Fruit fly (Drosophila melanogaster) Kc167 (cell line): Measurements from ENCODE around the gene CG46399.

Experiments used
- Myc ChIP-seq: fragments of >200 bp; optimal IDR thresholded peaks from 2 replicates; lab custom pipeline; 2017; ENCODE audit warnings: missing external identifiers
- Sin3A ChIP-seq: fragments of >200 bp; optimal IDR thresholded peaks from 2 replicates; lab custom pipeline; 2018; ENCODE audit warnings: missing external identifiers
- h ChIP-seq: fragments of >200 bp; optimal IDR thresholded peaks from 3 replicates; lab custom pipeline; 2018; ENCODE audit warnings: missing external identifiers
- insv ChIP-seq: fragments of >200 bp; optimal IDR thresholded peaks from 3 replicates; lab custom pipeline; 2018; ENCODE audit warnings: missing external identifiers
- psq ChIP-seq: fragments of >200 bp; optimal IDR thresholded peaks from 2 replicates; lab custom pipeline; 2017; ENCODE audit warnings: missing external identifiers
- ttk ChIP-seq: sonication (Bioruptor generic); optimal IDR thresholded peaks from 2 replicates; lab custom pipeline; 2017; ENCODE audit warnings: missing external identifiers

CG46399 gene

dm6 chrX:14866911-14867310, 7.9 kb downstream of the CG46399 start:
- TF ChIP-seq Myc (lab: Kevin White, UChicago) (no peak), Sin3A (lab: Kevin White, UChicago) (no peak)

- TF ChIP-seq psq (lab: Kevin White, UChicago): no peak
- TF ChIP-seq ttk (lab: Kevin White, UChicago): no peak
- TF ChIP-seq insv (lab: Kevin White, UChicago): no peak
- TF ChIP-seq Sin3A (lab: Kevin White, UChicago): no peak
- TF ChIP-seq Myc (lab: Kevin White, UChicago): no peak
- no peak for TF ChIP-seq h (lab: Kevin White, UChicago)
Measured at dm6 chrX:14868414-14868813, 9.4 kb downstream of the CG46399 start.

dm6 chrX:14871028-14871427, 12.0 kb downstream of the CG46399 start, which contains the start of gene CG9518:
CG9518 (minus strand) TSS chrX:14871181.
- no peak for TF ChIP-seq h (lab: Kevin White, UChicago)
- no peak for TF ChIP-seq psq (lab: Kevin White, UChicago)
- TF ChIP-seq ttk (lab: Kevin White, UChicago): no peak
- no peak for TF ChIP-seq Sin3A (lab: Kevin White, UChicago)
- no peak for TF ChIP-seq Myc (lab: Kevin White, UChicago)
- TF ChIP-seq insv (lab: Kevin White, UChicago): no peak

dm6 chrX:14878917-14879316, 19.9 kb downstream of the CG46399 start:
- TF ChIP-seq ttk (lab: Kevin White, UChicago) (no peak), psq (lab: Kevin White, UChicago) (no peak), Sin3A (lab: Kevin White, UChicago) (no peak), insv (lab: Kevin White, UChicago) (no peak), h (lab: Kevin White, UChicago) (no peak), Myc (lab: Kevin White, UChicago) (no peak)

dm6 chrX:14882536-14883118, 23.6 kb downstream of the CG46399 start, which contains the start of the genes CG45064 and CG45065:
CG45064 (minus strand) TSS chrX:14882586.
CG45065 (minus strand) TSS chrX:14882586.
- no peak for TF ChIP-seq Sin3A (lab: Kevin White, UChicago)
- TF ChIP-seq ttk (lab: Kevin White, UChicago): no peak
- no peak for TF ChIP-seq insv (lab: Kevin White, UChicago)
- TF ChIP-seq Myc (lab: Kevin White, UChicago): no peak
- TF ChIP-seq psq (lab: Kevin White, UChicago): no peak
- TF ChIP-seq h (lab: Kevin White, UChicago): no peak

- TF ChIP-seq Myc (lab: Kevin White, UChicago) (no peak), psq (lab: Kevin White, UChicago) (no peak), ttk (lab: Kevin White, UChicago) (no peak), h (lab: Kevin White, UChicago) (no peak), insv (lab: Kevin White, UChicago) (no peak), Sin3A (lab: Kevin White, UChicago) (no peak)
Measured at dm6 chrX:14883993-14884392, 24.9 kb downstream of the CG46399 start.

dm6 chrX:14885554-14885953, 26.5 kb downstream of the CG46399 start:
- TF ChIP-seq Myc (lab: Kevin White, UChicago) (no peak), psq (lab: Kevin White, UChicago) (no peak), h (lab: Kevin White, UChicago) (no peak), Sin3A (lab: Kevin White, UChicago) (no peak), ttk (lab: Kevin White, UChicago) (no peak), insv (lab: Kevin White, UChicago) (no peak)

- TF ChIP-seq Sin3A (lab: Kevin White, UChicago) (no peak), psq (lab: Kevin White, UChicago) (no peak), ttk (lab: Kevin White, UChicago) (no peak), h (lab: Kevin White, UChicago) (no peak), Myc (lab: Kevin White, UChicago) (no peak), insv (lab: Kevin White, UChicago) (no peak)
Measured at dm6 chrX:14892303-14892702, 33.3 kb downstream of the CG46399 start.

dm6 chrX:14893872-14894271, 34.8 kb downstream of the CG46399 start:
- TF ChIP-seq psq (lab: Kevin White, UChicago) (no peak), Sin3A (lab: Kevin White, UChicago) (no peak), Myc (lab: Kevin White, UChicago) (no peak)

dm6 chrX:14896310-14896709, 37.3 kb downstream of the CG46399 start:
- TF ChIP-seq ttk (lab: Kevin White, UChicago) (no peak), h (lab: Kevin White, UChicago) (no peak), insv (lab: Kevin White, UChicago) (no peak), Sin3A (lab: Kevin White, UChicago) (no peak), Myc (lab: Kevin White, UChicago) (no peak), psq (lab: Kevin White, UChicago) (no peak)

- no peak for TF ChIP-seq ttk (lab: Kevin White, UChicago)
- TF ChIP-seq h (lab: Kevin White, UChicago): no peak
- TF ChIP-seq Sin3A (lab: Kevin White, UChicago): no peak
- TF ChIP-seq insv (lab: Kevin White, UChicago): no peak
- TF ChIP-seq psq (lab: Kevin White, UChicago): no peak
- TF ChIP-seq Myc (lab: Kevin White, UChicago): no peak
Measured at dm6 chrX:14896791-14897190, 37.7 kb downstream of the CG46399 start, which contains the start of gene CG9514. CG9514 (minus strand) TSS chrX:14896891.

dm6 chrX:14897592-14897991, 38.5 kb downstream of the CG46399 start:
- TF ChIP-seq Sin3A (lab: Kevin White, UChicago) (no peak), psq (lab: Kevin White, UChicago) (no peak), h (lab: Kevin White, UChicago) (no peak), insv (lab: Kevin White, UChicago) (no peak), ttk (lab: Kevin White, UChicago) (no peak), Myc (lab: Kevin White, UChicago) (no peak)
